Fruit fly (Drosophila melanogaster) whole organism, embryonic: ENCODE measurements around the gene rut.

Experiments used
- CG10321 ChIP-seq: fragments of 200-800 bp; sonication (Bioruptor generic); IDR thresholded peaks from 2 replicates; pipeline ENCODE4 v1.3.6; 2022; ENCODE audit warnings: missing biosample characterization, missing genetic modification characterization
- CG10543 ChIP-seq: fragments of 200-800 bp; sonication (Bioruptor generic); optimal IDR thresholded peaks from 3 replicates; lab custom pipeline; 2017; ENCODE audit warnings: missing biosample characterization, mild to moderate bottlenecking, missing genetic modification characterization, moderate library complexity
- CG11695 ChIP-seq: fragments of 200-800 bp; sonication (Bioruptor generic); IDR thresholded peaks from 3 replicates; pipeline ENCODE4 v1.3.6; 2022; ENCODE audit warnings: missing biosample characterization, missing genetic modification characterization
- CG12219 ChIP-seq: fragments of 200-800 bp; sonication (Bioruptor generic); optimal IDR thresholded peaks from 3 replicates; lab custom pipeline; 2018; ENCODE audit warnings: missing biosample characterization, mild to moderate bottlenecking, missing genetic modification characterization
- CG14050 ChIP-seq: fragments of 200-800 bp; sonication (Bioruptor generic); IDR thresholded peaks from 3 replicates; pipeline ENCODE4 v1.3.6; 2022; ENCODE audit warnings: missing biosample characterization, missing genetic modification characterization
- CG14710 ChIP-seq: fragments of 200-800 bp; sonication (Bioruptor generic); optimal IDR thresholded peaks from 3 replicates; lab custom pipeline; 2019; ENCODE audit warnings: missing biosample characterization, mild to moderate bottlenecking, missing genetic modification characterization, moderate library complexity
- CG15011 ChIP-seq: fragments of 200-800 bp; sonication (Bioruptor generic); optimal IDR thresholded peaks from 3 replicates; lab custom pipeline; 2018; ENCODE audit warnings: missing biosample characterization, mild to moderate bottlenecking, missing genetic modification characterization
- CG15601 ChIP-seq: fragments of 200-800 bp; sonication (Bioruptor generic); optimal IDR thresholded peaks from 3 replicates; lab custom pipeline; 2019; ENCODE audit warnings: missing biosample characterization, mild to moderate bottlenecking, missing genetic modification characterization, moderate library complexity
- CG1603 ChIP-seq: fragments of 200-800 bp; sonication (Bioruptor generic); optimal IDR thresholded peaks from 2 replicates; lab custom pipeline; 2019; ENCODE audit warnings: missing biosample characterization, mild to moderate bottlenecking, missing genetic modification characterization, moderate library complexity
- CG17385 ChIP-seq: fragments of 200-800 bp; sonication (Bioruptor generic); optimal IDR thresholded peaks from 3 replicates; lab custom pipeline; 2018; ENCODE audit warnings: missing biosample characterization, mild to moderate bottlenecking, missing genetic modification characterization
- CG1792 ChIP-seq: fragments of 200-800 bp; sonication (Bioruptor generic); optimal IDR thresholded peaks from 2 replicates; lab custom pipeline; 2016; ENCODE audit warnings: missing biosample characterization, missing genetic modification characterization
- CG1832 ChIP-seq: fragments of 200-800 bp; sonication (Bioruptor generic); optimal IDR thresholded peaks from 2 replicates; lab custom pipeline; 2017; ENCODE audit warnings: missing biosample characterization, mild to moderate bottlenecking, missing genetic modification characterization, inconsistent platforms
- CG2199 ChIP-seq: fragments of 200-800 bp; sonication (Bioruptor generic); IDR thresholded peaks from 3 replicates; pipeline ENCODE4 v1.3.6; 2022; ENCODE audit warnings: missing biosample characterization, missing genetic modification characterization
- CG2712 ChIP-seq: fragments of 200-800 bp; optimal IDR thresholded peaks from 3 replicates; lab custom pipeline; 2019; ENCODE audit warnings: missing biosample characterization, mild to moderate bottlenecking, missing genetic modification characterization, moderate library complexity
- CG3163 ChIP-seq: fragments of 200-800 bp; sonication (Bioruptor generic); optimal IDR thresholded peaks from 3 replicates; lab custom pipeline; 2016; ENCODE audit warnings: missing biosample characterization, missing genetic modification characterization
- CG4328 ChIP-seq: fragments of 200-800 bp; sonication (Bioruptor generic); optimal IDR thresholded peaks from 3 replicates; lab custom pipeline; 2017; ENCODE audit warnings: missing biosample characterization, missing genetic modification reagents, missing genetic modification characterization
- CG5245 ChIP-seq: fragments of 200-800 bp; sonication (Bioruptor generic); optimal IDR thresholded peaks from 3 replicates; lab custom pipeline; 2016; ENCODE audit warnings: missing biosample characterization, missing genetic modification characterization
- CG6175 ChIP-seq: fragments of 200-800 bp; sonication (Bioruptor generic); IDR thresholded peaks from 3 replicates; pipeline ENCODE4 v1.3.6; 2022; ENCODE audit warnings: missing biosample characterization, missing genetic modification characterization
- CG6854 ChIP-seq: fragments of 200-800 bp; sonication (Bioruptor generic); optimal IDR thresholded peaks from 3 replicates; lab custom pipeline; 2017; ENCODE audit warnings: missing biosample characterization, mild to moderate bottlenecking, missing genetic modification characterization
- CG7745 ChIP-seq: fragments of 200-800 bp; sonication (Bioruptor generic); optimal IDR thresholded peaks from 2 replicates; lab custom pipeline; 2018; ENCODE audit warnings: missing biosample characterization, mild to moderate bottlenecking, missing genetic modification characterization, moderate library complexity
- CG7786 ChIP-seq: fragments of 200-800 bp; sonication (Bioruptor generic); optimal IDR thresholded peaks from 2 replicates; lab custom pipeline; 2016; ENCODE audit warnings: missing biosample characterization, missing genetic modification characterization
- CG8944 ChIP-seq: fragments of 200-800 bp; sonication (Bioruptor generic); optimal IDR thresholded peaks from 3 replicates; lab custom pipeline; 2016; ENCODE audit warnings: missing biosample characterization, missing genetic modification characterization
- CG9215 ChIP-seq: fragments of 200-800 bp; sonication (Bioruptor generic); IDR thresholded peaks from 2 replicates; pipeline ENCODE4 v1.3.6; 2022; ENCODE audit warnings: missing biosample characterization, missing genetic modification characterization
- Ets65A ChIP-seq: fragments of 200-800 bp; sonication (Bioruptor generic); peaks from one replicate; lab custom pipeline; 2016; ENCODE audit warnings: missing biosample characterization, missing genetic modification characterization
- Ets97D ChIP-seq: fragments of 200-800 bp; sonication (Bioruptor generic); optimal IDR thresholded peaks from 3 replicates; lab custom pipeline; 2016; ENCODE audit warnings: missing biosample characterization, missing genetic modification characterization
- H2.0 ChIP-seq: fragments of 200-800 bp; sonication (Bioruptor generic); IDR thresholded peaks from 2 replicates; pipeline ENCODE4 v1.3.6; 2022; ENCODE audit warnings: missing biosample characterization, missing genetic modification characterization
- Lpt ChIP-seq: fragments of >200 bp; optimal IDR thresholded peaks from 2 replicates; lab custom pipeline; 2018; ENCODE audit warnings: missing biosample characterization, missing genetic modification characterization
- Oaz ChIP-seq: fragments of 200-800 bp; sonication (Bioruptor generic); IDR thresholded peaks from 2 replicates; pipeline ENCODE4 v1.3.6; 2022; ENCODE audit warnings: missing biosample characterization, missing genetic modification characterization
- Oli ChIP-seq: fragments of 200-800 bp; sonication (Bioruptor generic); optimal IDR thresholded peaks from 2 replicates; lab custom pipeline; 2018; ENCODE audit warnings: missing biosample characterization, mild to moderate bottlenecking, missing genetic modification characterization, moderate library complexity
- Rfx ChIP-seq: fragments of 200-800 bp; sonication (Bioruptor generic); IDR thresholded peaks from 2 replicates; pipeline ENCODE4 v1.3.6; 2022; ENCODE audit warnings: missing biosample characterization, missing genetic modification characterization
- Sox100B ChIP-seq: fragments of 200-800 bp; sonication (Bioruptor generic); optimal IDR thresholded peaks from 3 replicates; lab custom pipeline; 2018; ENCODE audit warnings: missing biosample characterization, mild to moderate bottlenecking, missing genetic modification characterization
- Sox102F ChIP-seq: fragments of 200-800 bp; sonication (Bioruptor generic); optimal IDR thresholded peaks from 2 replicates; lab custom pipeline; 2018; ENCODE audit warnings: missing biosample characterization, mild to moderate bottlenecking, missing genetic modification characterization, moderate library complexity
- Sry-δ ChIP-seq: fragments of 200-800 bp; sonication (Bioruptor generic); optimal IDR thresholded peaks from 2 replicates; lab custom pipeline; 2016; ENCODE audit warnings: missing biosample characterization, missing genetic modification characterization
- Stat92E ChIP-seq, 3 experiments: fragments of >200 bp in 2 of 3; fragments of 200-800 bp in 1 of 3; sonication (Bioruptor generic) in 1 of 3; optimal IDR thresholded peaks; 2 replicates each; lab custom pipeline; 2017 to 2019; ENCODE audit warnings: missing biosample characterization in 3 of 3, missing genetic modification characterization in 3 of 3, mild to moderate bottlenecking in 1 of 3, moderate library complexity in 1 of 3
- bcd ChIP-seq: fragments of 200-800 bp; sonication (Bioruptor generic); optimal IDR thresholded peaks from 2 replicates; lab custom pipeline; 2017; ENCODE audit warnings: missing biosample characterization, mild to moderate bottlenecking, missing genetic modification characterization
- caup ChIP-seq: fragments of 200-800 bp; sonication (Bioruptor generic); optimal IDR thresholded peaks from 3 replicates; lab custom pipeline; 2017; ENCODE audit warnings: missing biosample characterization, mild to moderate bottlenecking, missing genetic modification characterization, moderate library complexity; ENCODE audit not compliant: severe bottlenecking
- cg ChIP-seq: fragments of 200-800 bp; sonication (Bioruptor generic); optimal IDR thresholded peaks from 3 replicates; lab custom pipeline; 2019; ENCODE audit warnings: missing biosample characterization, mild to moderate bottlenecking, missing genetic modification characterization, moderate library complexity
- ci ChIP-seq: fragments of 200-800 bp; sonication (Bioruptor generic); IDR thresholded peaks from 3 replicates; pipeline ENCODE4 v1.3.6; 2022; ENCODE audit warnings: missing biosample characterization, missing genetic modification characterization
- fd96Cb ChIP-seq: fragments of 200-800 bp; sonication (Bioruptor generic); optimal IDR thresholded peaks from 2 replicates; lab custom pipeline; 2018; ENCODE audit warnings: missing biosample characterization, mild to moderate bottlenecking, missing genetic modification characterization, moderate library complexity
- gsb ChIP-seq: fragments of 200-800 bp; sonication (Bioruptor generic); IDR thresholded peaks from 2 replicates; pipeline ENCODE4 v1.3.6; 2022; ENCODE audit warnings: missing biosample characterization, missing genetic modification characterization
- lab ChIP-seq: fragments of 200-800 bp; sonication (Bioruptor generic); optimal IDR thresholded peaks from 3 replicates; lab custom pipeline; 2017; ENCODE audit warnings: missing biosample characterization, missing genetic modification characterization, mild to moderate bottlenecking, moderate library complexity, missing genetic modification reagents
- mirr ChIP-seq: fragments of 200-800 bp; sonication (Bioruptor generic); optimal IDR thresholded peaks from 3 replicates; lab custom pipeline; 2018; ENCODE audit warnings: missing biosample characterization, mild to moderate bottlenecking, missing genetic modification characterization
- nmo ChIP-seq: fragments of 200-800 bp; sonication (Bioruptor generic); optimal IDR thresholded peaks from 2 replicates; lab custom pipeline; 2018; ENCODE audit warnings: missing biosample characterization, mild to moderate bottlenecking, missing genetic modification characterization, moderate library complexity
- odd ChIP-seq: fragments of 200-800 bp; sonication (Bioruptor generic); optimal IDR thresholded peaks from 2 replicates; lab custom pipeline; 2017; ENCODE audit warnings: missing biosample characterization, mild to moderate bottlenecking, missing genetic modification characterization
- pnt ChIP-seq: fragments of 200-800 bp; sonication (Bioruptor generic); optimal IDR thresholded peaks from 3 replicates; lab custom pipeline; 2016; ENCODE audit warnings: missing biosample characterization, missing genetic modification characterization
- pum ChIP-seq: fragments of 200-800 bp; sonication (Bioruptor generic); optimal IDR thresholded peaks from 2 replicates; lab custom pipeline; 2016; ENCODE audit warnings: missing biosample characterization, missing genetic modification characterization
- pzg ChIP-seq: fragments of 200-800 bp; sonication (Bioruptor generic); optimal IDR thresholded peaks from 3 replicates; lab custom pipeline; 2018; ENCODE audit warnings: missing biosample characterization, mild to moderate bottlenecking, missing genetic modification characterization, moderate library complexity
- rib ChIP-seq: fragments of 200-800 bp; sonication (Bioruptor generic); IDR thresholded peaks from 2 replicates; pipeline ENCODE4 v1.3.6; 2022; ENCODE audit warnings: missing biosample characterization, missing genetic modification characterization
- seq ChIP-seq: fragments of 200-800 bp; sonication (Bioruptor generic); IDR thresholded peaks from 2 replicates; pipeline ENCODE4 v1.3.6; 2022; ENCODE audit warnings: missing biosample characterization, missing genetic modification characterization
- trh ChIP-seq: fragments of 200-800 bp; sonication (Bioruptor generic); optimal IDR thresholded peaks from 2 replicates; lab custom pipeline; 2016; ENCODE audit warnings: missing biosample characterization, missing genetic modification characterization
- zen2 ChIP-seq: fragments of 200-800 bp; sonication (Bioruptor generic); IDR thresholded peaks from 3 replicates; pipeline ENCODE4 v1.3.6; 2022; ENCODE audit warnings: missing biosample characterization, missing genetic modification characterization; ENCODE audit not compliant: partially characterized antibody

rut gene

dm6 chrX:14840417-14840872, 14.6 kb upstream of the rut start (continued):
- TF ChIP-seq Sox100B (GFP tag; lab: Kevin White, UChicago) = peak; percentile 39
- TF ChIP-seq CG8944 (GFP tag; lab: Kevin White, UChicago) = no peak
- no peak for TF ChIP-seq CG7745
- peak; percentile 21 for TF ChIP-seq caup (GFP tag; lab: Kevin White, UChicago)
- TF ChIP-seq CG3163 (GFP tag; lab: Kevin White, UChicago) = no peak
- no peak for TF ChIP-seq CG1603
- no peak for TF ChIP-seq CG10543 (GFP tag; lab: Kevin White, UChicago)
- no peak for TF ChIP-seq seq (GFP tag; lab: Robert Waterston, UW)
- TF ChIP-seq CG2199 (GFP tag; lab: Robert Waterston, UW) = no peak
- TF ChIP-seq CG1792 (GFP tag; lab: Kevin White, UChicago) = no peak
- peak; percentile 24 for TF ChIP-seq Ets65A (GFP tag; lab: Kevin White, UChicago)
- TF ChIP-seq CG1832 (GFP tag; lab: Kevin White, UChicago) = no peak
- TF ChIP-seq CG14050 (GFP tag; lab: Robert Waterston, UW) = no peak
- peak; percentile 59 for TF ChIP-seq CG2712 (tag; lab: Kevin White, UChicago)
- no peak for TF ChIP-seq pnt (GFP tag; lab: Kevin White, UChicago)
- peak; percentile 63 for TF ChIP-seq Sox102F
- TF ChIP-seq fd96Cb = peak; percentile 55
- TF ChIP-seq mirr (GFP tag; lab: Kevin White, UChicago) = no peak
- no peak for TF ChIP-seq CG6175 (GFP tag; lab: Robert Waterston, UW)
- TF ChIP-seq CG4328 (GFP tag; lab: Kevin White, UChicago) = no peak
- TF ChIP-seq CG12219 (GFP tag; lab: Kevin White, UChicago) = no peak
- no peak for TF ChIP-seq H2.0
- no peak for TF ChIP-seq Lpt (GFP tag; lab: Kevin White, UChicago)
- TF ChIP-seq Sry-δ (GFP tag; lab: Kevin White, UChicago) = no peak
- TF ChIP-seq lab (GFP tag; lab: Kevin White, UChicago) = peak; percentile 42
- peak; percentile 24 for TF ChIP-seq CG14710
- TF ChIP-seq trh (GFP tag; lab: Kevin White, UChicago) = no peak
- TF ChIP-seq rib (GFP tag; lab: Robert Waterston, UW) = no peak
- no peak for TF ChIP-seq gsb (GFP tag; lab: Robert Waterston, UW)
- no peak for TF ChIP-seq pzg (GFP tag; lab: Kevin White, UChicago)
- peak; percentile 55 for TF ChIP-seq Oli (tag; lab: Kevin White, UChicago)
- peak; percentile 33; the same call in 1 of the 3 replicates for TF ChIP-seq ci (GFP tag; lab: Robert Waterston, UW)
- TF ChIP-seq Ets97D = no peak
- no peak for TF ChIP-seq CG10321 (GFP tag; lab: Robert Waterston, UW)
- no peak for TF ChIP-seq CG15011 (GFP tag; lab: Kevin White, UChicago)
- TF ChIP-seq Rfx (GFP tag; lab: Robert Waterston, UW) = peak; percentile 49
- peak; percentile 15 for TF ChIP-seq bcd
- no peak for TF ChIP-seq CG5245 (GFP tag; lab: Kevin White, UChicago)
- no peak for TF ChIP-seq Stat92E (GFP tag; optimal IDR thresholded peaks at IDR 0.05; lab: Kevin White, UChicago)
- TF ChIP-seq CG17385 (GFP tag; lab: Kevin White, UChicago) = peak; percentile 26
- TF ChIP-seq zen2 (GFP tag; lab: Robert Waterston, UW) = no peak
- TF ChIP-seq CG6854 (GFP tag; lab: Kevin White, UChicago) = peak; percentile 11
- peak; percentile 9 for TF ChIP-seq odd (GFP tag; lab: Kevin White, UChicago)
- TF ChIP-seq CG9215 (GFP tag; lab: Robert Waterston, UW) = no peak
- TF ChIP-seq cg (GFP tag; lab: Kevin White, UChicago) = no peak
- no peak for TF ChIP-seq Oaz (GFP tag; lab: Robert Waterston, UW)
- TF ChIP-seq nmo = no peak
- TF ChIP-seq CG11695 = peak; percentile 70; the same call in 2 of the 3 replicates
- TF ChIP-seq CG7786 = no peak
- TF ChIP-seq CG15601 = peak; percentile 7
- TF ChIP-seq pum (GFP tag; lab: Kevin White, UChicago) = no peak
